Fruit fly (Drosophila melanogaster) whole organism: Measurements from ENCODE around the gene PolD1.

Experiments
- CG8478 ChIP-seq: fragments of >200 bp; optimal IDR thresholded peaks from 2 replicates; lab custom pipeline; 2018; ENCODE audit warnings: inconsistent platforms
- Dll ChIP-seq: fragments of >200 bp; optimal IDR thresholded peaks from 2 replicates; lab custom pipeline; 2017
- EcR ChIP-seq, 2 experiments: fragments of >200 bp; optimal IDR thresholded peaks; 2 replicates each; lab custom pipeline; 2017; ENCODE audit warnings: missing biosample characterization in 2 of 2, missing genetic modification characterization in 2 of 2, missing genetic modification reagents in 2 of 2
- pan ChIP-seq: fragments of >200 bp; optimal IDR thresholded peaks from 2 replicates; lab custom pipeline; 2017
- psq ChIP-seq: fragments of >200 bp; optimal IDR thresholded peaks from 2 replicates; lab custom pipeline; 2017
- usp ChIP-seq: fragments of >200 bp; optimal IDR thresholded peaks from 2 replicates; lab custom pipeline; 2017; ENCODE audit warnings: missing biosample characterization, missing genetic modification characterization, mixed read lengths

dm6 chr3L:16021064-16021683 lies 33.6 kb upstream of the PolD1 start:
- TF ChIP-seq CG8478 (lab: Kevin White, UChicago), result no peak
- TF ChIP-seq pan (lab: Kevin White, UChicago), result no peak
- TF ChIP-seq psq (lab: Kevin White, UChicago), result no peak
- no peak for TF ChIP-seq usp (GFP tag; lab: Kevin White, UChicago)
- no peak for TF ChIP-seq EcR (GFP tag; optimal IDR thresholded peaks at IDR 0.05; lab: Kevin White, UChicago)
- no peak for TF ChIP-seq Dll
